Fruit fly (Drosophila melanogaster) whole organism, adult: ENCODE data around the gene alien.

Source experiments
- CG12768 ChIP-seq: fragments of 200-800 bp; sonication (Bioruptor generic); optimal IDR thresholded peaks from 2 replicates; lab custom pipeline; 2017; ENCODE audit warnings: missing biosample characterization, missing genetic modification characterization, mild to moderate bottlenecking, moderate library complexity, missing genetic modification reagents
- CG5204 ChIP-seq: fragments of 200-800 bp; sonication (Bioruptor generic); optimal IDR thresholded peaks from 2 replicates; lab custom pipeline; 2016; ENCODE audit warnings: missing biosample characterization, missing genetic modification characterization
- Hr96 ChIP-seq: fragments of 200-800 bp; sonication (Bioruptor generic); optimal IDR thresholded peaks from 2 replicates; lab custom pipeline; 2016; ENCODE audit warnings: missing biosample characterization, missing genetic modification characterization
- bab1 ChIP-seq: fragments of 200-800 bp; sonication (Bioruptor generic); optimal IDR thresholded peaks from 3 replicates; lab custom pipeline; 2019; ENCODE audit warnings: missing biosample characterization, mild to moderate bottlenecking, missing genetic modification characterization, moderate library complexity
- ovo ChIP-seq: fragments of 200-800 bp; sonication (Bioruptor generic); optimal IDR thresholded peaks from 2 replicates; lab custom pipeline; 2016; ENCODE audit warnings: missing biosample characterization, missing genetic modification characterization

DNA sequence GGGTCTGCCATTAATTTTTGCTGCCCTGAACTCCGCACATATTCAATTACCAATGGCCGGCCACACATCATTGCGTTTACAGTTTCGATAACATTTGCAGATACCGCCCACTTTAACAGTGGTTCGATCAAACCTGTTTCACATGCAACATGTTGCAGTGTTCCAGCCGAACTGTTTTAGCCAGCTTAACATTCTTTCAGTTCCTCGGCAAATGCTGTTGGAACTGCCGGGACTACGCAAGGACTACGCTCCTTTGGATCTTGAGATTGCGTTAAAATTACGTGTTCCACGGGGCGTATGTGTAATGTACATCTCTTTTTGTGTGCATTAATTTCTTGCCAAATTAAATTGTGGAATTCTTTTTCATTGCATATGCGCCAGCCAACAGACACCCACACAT, 22.3 kb upstream of the alien start:
- TF ChIP-seq bab1 (GFP tag; lab: Kevin White, UChicago) (no peak), Hr96 (no peak), CG5204 (GFP tag; lab: Kevin White, UChicago) (no peak), CG12768 (GFP tag; lab: Kevin White, UChicago) (no peak), ovo (GFP tag; lab: Kevin White, UChicago) (no peak)
